Worm (Caenorhabditis elegans): ENCODE results near the gene Y52E8A.2.

Y52E8A.2 gene

ce11 chrII:4362088-4362487, 41.5 kb downstream of the Y52E8A.2 start:
- TF ChIP-seq C38D4.7 (GFP tag; optimal IDR thresholded peaks at IDR 0.05) (no peak), nhr-232 (tag; optimal IDR thresholded peaks at IDR 0.05) (no peak), npax-4 (tag; optimal IDR thresholded peaks at IDR 0.05) (no peak), odd-2 (tag; optimal IDR thresholded peaks at IDR 0.05) (no peak), ama-1 (optimal IDR thresholded peaks at IDR 0.05) (no peak), elt-4 (tag; optimal IDR thresholded peaks at IDR 0.05) (no peak), hlh-13 (GFP tag; optimal IDR thresholded peaks at IDR 0.05) (no peak), dmd-4 (tag; optimal IDR thresholded peaks at IDR 0.05; ENCODE audit: borderline replicate concordance) (no peak), ceh-22 (tag; optimal IDR thresholded peaks at IDR 0.05) (no peak)

DNA sequence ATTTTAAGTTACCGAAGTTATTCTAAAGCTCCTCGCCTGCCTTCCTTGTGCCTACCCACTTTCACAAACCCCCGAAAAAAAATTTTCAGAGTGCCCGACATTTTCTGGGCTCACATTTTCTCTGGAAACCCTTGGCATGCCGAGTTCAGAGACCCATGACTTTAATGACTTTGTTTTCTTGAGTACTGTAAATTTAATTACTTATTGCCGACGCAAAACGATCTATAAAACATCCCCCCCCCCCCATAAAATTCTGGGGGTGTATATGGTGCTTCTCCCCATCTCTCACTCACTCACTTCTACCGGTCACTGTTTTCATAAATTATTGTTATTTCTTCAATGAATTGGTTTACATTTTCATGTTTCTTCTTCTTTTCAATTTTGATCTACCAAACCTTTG, 47.3 kb downstream of the Y52E8A.2 start, which contains the start of gene try-9:
try-9 (plus strand) TSS at position 301 of the 400 bp plus-strand sequence.
- no peak for TF ChIP-seq nfya-1 (tag; optimal IDR thresholded peaks at IDR 0.05)
- TF ChIP-seq ceh-2 (tag; optimal IDR thresholded peaks at IDR 0.05), result no peak
- no peak for TF ChIP-seq pha-2 (tag; optimal IDR thresholded peaks at IDR 0.05)
- TF ChIP-seq F13H6.1 (tag; optimal IDR thresholded peaks at IDR 0.05), result no peak

- no peak for TF ChIP-seq gmeb-2 (tag; optimal IDR thresholded peaks at IDR 0.05)
- no peak for TF ChIP-seq ceh-18 (tag; optimal IDR thresholded peaks at IDR 0.05)
- no peak for TF ChIP-seq fax-1 (tag; optimal IDR thresholded peaks at IDR 0.05)
- TF ChIP-seq pha-4 (tag; optimal IDR thresholded peaks at IDR 0.05), result no peak
- TF ChIP-seq mec-3 (tag; optimal IDR thresholded peaks at IDR 0.05; ENCODE audit: borderline replicate concordance), result no peak
- TF ChIP-seq fkh-6 (tag; optimal IDR thresholded peaks at IDR 0.05), result no peak
- no peak for TF ChIP-seq rnt-1 (tag; optimal IDR thresholded peaks at IDR 0.05)
- TF ChIP-seq ceh-34 (tag; optimal IDR thresholded peaks at IDR 0.05), result no peak
- no peak for TF ChIP-seq eyg-1 (tag; optimal IDR thresholded peaks at IDR 0.05)
These were observed 49.1 kb downstream of the Y52E8A.2 start for ce11 chrII:4369715-4370114.

- no peak for TF ChIP-seq ama-1 (optimal IDR thresholded peaks at IDR 0.05)
- no peak for TF ChIP-seq C08G9.2 (tag; optimal IDR thresholded peaks at IDR 0.05)
- no peak for TF ChIP-seq unc-55 (GFP tag; optimal IDR thresholded peaks at IDR 0.05)
These were observed 50.2 kb downstream of the Y52E8A.2 start for ce11 chrII:4370842-4371241.

All from whole organism, late embryonic.